Fruit fly (Drosophila melanogaster) whole organism, embryonic: ENCODE data around the gene CG17764.

ENCODE experiments used
- CG11695 ChIP-seq: fragments of 200-800 bp; sonication (Bioruptor generic); IDR thresholded peaks from 3 replicates; pipeline ENCODE4 v1.3.6; 2022; ENCODE audit warnings: missing biosample characterization, missing genetic modification characterization
- CG12391 ChIP-seq: fragments of 200-800 bp; sonication (Bioruptor generic); optimal IDR thresholded peaks from 3 replicates; lab custom pipeline; 2018; ENCODE audit warnings: missing biosample characterization, mild to moderate bottlenecking, missing genetic modification characterization, moderate library complexity
- CG14050 ChIP-seq: fragments of 200-800 bp; sonication (Bioruptor generic); IDR thresholded peaks from 3 replicates; pipeline ENCODE4 v1.3.6; 2022; ENCODE audit warnings: missing biosample characterization, missing genetic modification characterization
- CG1792 ChIP-seq: fragments of 200-800 bp; sonication (Bioruptor generic); optimal IDR thresholded peaks from 2 replicates; lab custom pipeline; 2016; ENCODE audit warnings: missing biosample characterization, missing genetic modification characterization
- CG2199 ChIP-seq: fragments of 200-800 bp; sonication (Bioruptor generic); IDR thresholded peaks from 3 replicates; pipeline ENCODE4 v1.3.6; 2022; ENCODE audit warnings: missing biosample characterization, missing genetic modification characterization
- CG3407 ChIP-seq: fragments of 200-800 bp; sonication (Bioruptor generic); optimal IDR thresholded peaks from 2 replicates; lab custom pipeline; 2018; ENCODE audit warnings: missing biosample characterization, mild to moderate bottlenecking, missing genetic modification characterization
- CG3995 ChIP-seq: fragments of 200-800 bp; sonication (Bioruptor generic); optimal IDR thresholded peaks from 3 replicates; lab custom pipeline; 2016; ENCODE audit warnings: missing biosample characterization, missing genetic modification characterization
- CG4424 ChIP-seq: fragments of 200-800 bp; sonication (Bioruptor generic); optimal IDR thresholded peaks from 3 replicates; lab custom pipeline; 2016; ENCODE audit warnings: missing biosample characterization, missing genetic modification characterization
- CG4707 ChIP-seq: fragments of 200-800 bp; sonication (Bioruptor generic); optimal IDR thresholded peaks from 2 replicates; lab custom pipeline; 2018; ENCODE audit warnings: missing biosample characterization, mild to moderate bottlenecking, missing genetic modification characterization, moderate library complexity
- CG6765 ChIP-seq: fragments of 200-800 bp; sonication (Bioruptor generic); optimal IDR thresholded peaks from 3 replicates; lab custom pipeline; 2017; ENCODE audit warnings: missing biosample characterization, mild to moderate bottlenecking, missing genetic modification characterization
- CG9727 ChIP-seq: fragments of 200-800 bp; sonication (Bioruptor generic); optimal IDR thresholded peaks from 3 replicates; lab custom pipeline; 2017; ENCODE audit warnings: missing biosample characterization, mild to moderate bottlenecking, missing genetic modification characterization
- CG9817 ChIP-seq: fragments of 200-800 bp; sonication (Bioruptor generic); optimal IDR thresholded peaks from 2 replicates; lab custom pipeline; 2018; ENCODE audit warnings: missing biosample characterization, mild to moderate bottlenecking, missing genetic modification characterization, moderate library complexity
- CkIIα-i1 ChIP-seq: fragments of 200-800 bp; sonication (Bioruptor generic); IDR thresholded peaks from 2 replicates; pipeline ENCODE4 v1.3.6; 2022; ENCODE audit warnings: missing biosample characterization, missing genetic modification characterization
- Dad ChIP-seq: fragments of 200-800 bp; sonication (Bioruptor generic); optimal IDR thresholded peaks from 3 replicates; lab custom pipeline; 2016; ENCODE audit warnings: missing biosample characterization, missing genetic modification characterization
- Doc3 ChIP-seq: fragments of 200-800 bp; sonication (Bioruptor generic); IDR thresholded peaks from 3 replicates; pipeline ENCODE4 v1.3.6; 2022; ENCODE audit warnings: missing biosample characterization, missing genetic modification characterization; ENCODE audit not compliant: partially characterized antibody
- Drgx ChIP-seq: fragments of 200-800 bp; sonication (Bioruptor generic); IDR thresholded peaks from 2 replicates; pipeline ENCODE4 v1.3.6; 2022; ENCODE audit warnings: missing biosample characterization, missing genetic modification characterization
- HLH54F ChIP-seq: fragments of 200-800 bp; sonication (Bioruptor generic); optimal IDR thresholded peaks from 3 replicates; lab custom pipeline; 2016; ENCODE audit warnings: missing biosample characterization, missing genetic modification characterization
- Hr51 ChIP-seq, 2 experiments: fragments of 200-800 bp; sonication (Bioruptor generic); optimal IDR thresholded peaks; 2 replicates in 1 of 2; 3 replicates in 1 of 2; lab custom pipeline; 2016 to 2018; ENCODE audit warnings: missing biosample characterization in 2 of 2, missing genetic modification characterization in 2 of 2, mild to moderate bottlenecking in 1 of 2, moderate library complexity in 1 of 2
- Hsf ChIP-seq: fragments of 200-800 bp; sonication (Bioruptor generic); optimal IDR thresholded peaks from 3 replicates; lab custom pipeline; 2016; ENCODE audit warnings: missing biosample characterization, missing genetic modification characterization
- MTF-1 ChIP-seq: fragments of 200-800 bp; sonication (Bioruptor generic); optimal IDR thresholded peaks from 2 replicates; lab custom pipeline; 2018; ENCODE audit warnings: missing biosample characterization, mild to moderate bottlenecking, missing genetic modification characterization, borderline replicate concordance
- Max ChIP-seq: fragments of 200-800 bp; sonication (Bioruptor generic); optimal IDR thresholded peaks from 2 replicates; lab custom pipeline; 2016; ENCODE audit warnings: missing biosample characterization, mild to moderate bottlenecking, missing genetic modification characterization
- Med ChIP-seq: fragments of 200-800 bp; sonication (Bioruptor generic); peaks from one replicate; lab custom pipeline; 2016; ENCODE audit warnings: missing biosample characterization, missing genetic modification characterization, mild to moderate bottlenecking, inconsistent platforms, moderate library complexity
- NK7.1 ChIP-seq: fragments of 200-800 bp; sonication (Bioruptor generic); optimal IDR thresholded peaks from 3 replicates; lab custom pipeline; 2016; ENCODE audit warnings: missing biosample characterization, missing genetic modification characterization
- NfI ChIP-seq: fragments of 200-800 bp; sonication (Bioruptor generic); optimal IDR thresholded peaks from 3 replicates; lab custom pipeline; 2018; ENCODE audit warnings: missing biosample characterization, mild to moderate bottlenecking, missing genetic modification characterization, moderate library complexity
- Rfx ChIP-seq: fragments of 200-800 bp; sonication (Bioruptor generic); IDR thresholded peaks from 2 replicates; pipeline ENCODE4 v1.3.6; 2022; ENCODE audit warnings: missing biosample characterization, missing genetic modification characterization
- Side ChIP-seq: fragments of 200-800 bp; sonication (Bioruptor generic); optimal IDR thresholded peaks from 2 replicates; lab custom pipeline; 2016; ENCODE audit warnings: missing biosample characterization, missing genetic modification characterization
- Vsx1 ChIP-seq: fragments of 200-800 bp; sonication (Bioruptor generic); optimal IDR thresholded peaks from 2 replicates; lab custom pipeline; 2017; ENCODE audit warnings: missing biosample characterization, mild to moderate bottlenecking, missing genetic modification characterization, missing genetic modification reagents
- ac ChIP-seq: fragments of 200-800 bp; sonication (Bioruptor generic); optimal IDR thresholded peaks from 3 replicates; lab custom pipeline; 2017; ENCODE audit warnings: missing biosample characterization, mild to moderate bottlenecking, missing genetic modification characterization
- ash1 ChIP-seq: fragments of 200-800 bp; sonication (Bioruptor generic); optimal IDR thresholded peaks from 2 replicates; lab custom pipeline; 2018; ENCODE audit warnings: missing biosample characterization, mild to moderate bottlenecking, missing genetic modification characterization
- chif ChIP-seq, 2 experiments: fragments of 200-800 bp; sonication (Bioruptor generic); optimal IDR thresholded peaks; 3 replicates each; lab custom pipeline; 2016; ENCODE audit warnings: missing biosample characterization in 2 of 2, missing genetic modification characterization in 2 of 2
- crol ChIP-seq: fragments of 200-800 bp; sonication (Bioruptor generic); IDR thresholded peaks from 2 replicates; pipeline ENCODE4 v1.3.6; 2022; ENCODE audit warnings: missing biosample characterization, missing genetic modification characterization
- danr ChIP-seq: fragments of 200-800 bp; sonication (Bioruptor generic); IDR thresholded peaks from 2 replicates; pipeline ENCODE4 v1.3.6; 2022; ENCODE audit warnings: missing biosample characterization, missing genetic modification characterization
- disco-r ChIP-seq: fragments of 200-800 bp; sonication (Bioruptor generic); optimal IDR thresholded peaks from 2 replicates; lab custom pipeline; 2016; ENCODE audit warnings: missing biosample characterization, missing genetic modification characterization
- exex ChIP-seq: fragments of 200-800 bp; sonication (Bioruptor generic); optimal IDR thresholded peaks from 4 replicates; lab custom pipeline; 2018; ENCODE audit warnings: missing biosample characterization, mild to moderate bottlenecking, missing genetic modification characterization, moderate library complexity
- fd102C ChIP-seq: fragments of 200-800 bp; sonication (Bioruptor generic); optimal IDR thresholded peaks from 2 replicates; lab custom pipeline; 2018; ENCODE audit warnings: missing biosample characterization, mild to moderate bottlenecking, missing genetic modification characterization, moderate library complexity
- gce ChIP-seq: fragments of 200-800 bp; sonication (Bioruptor generic); IDR thresholded peaks from 3 replicates; pipeline ENCODE4 v1.3.6; 2022; ENCODE audit warnings: missing biosample characterization, missing genetic modification characterization
- gsb ChIP-seq: fragments of 200-800 bp; sonication (Bioruptor generic); IDR thresholded peaks from 2 replicates; pipeline ENCODE4 v1.3.6; 2022; ENCODE audit warnings: missing biosample characterization, missing genetic modification characterization
- hbn ChIP-seq: fragments of 200-800 bp; sonication (Bioruptor generic); IDR thresholded peaks from 2 replicates; pipeline ENCODE4 v1.3.6; 2022; ENCODE audit warnings: missing biosample characterization, missing genetic modification characterization; ENCODE audit not compliant: partially characterized antibody
- hkb ChIP-seq, 2 experiments: fragments of 200-800 bp in 1 of 2; fragments of >200 bp in 1 of 2; sonication (Bioruptor generic) in 1 of 2; IDR thresholded peaks in 1 of 2; optimal IDR thresholded peaks in 1 of 2; 2 replicates each; pipeline versions ENCODE4 v1.3.6 to Lab custom; 2017 to 2022; ENCODE audit warnings: missing biosample characterization in 1 of 2, missing genetic modification characterization in 1 of 2
- ind ChIP-seq: fragments of 200-800 bp; sonication (Bioruptor generic); optimal IDR thresholded peaks from 3 replicates; lab custom pipeline; 2016; ENCODE audit warnings: missing biosample characterization, missing genetic modification characterization
- lbe ChIP-seq: fragments of 200-800 bp; sonication (Bioruptor generic); optimal IDR thresholded peaks from 2 replicates; lab custom pipeline; 2016; ENCODE audit warnings: missing biosample characterization, mild to moderate bottlenecking, missing genetic modification characterization
- lilli ChIP-seq: fragments of 200-800 bp; sonication (Bioruptor generic); optimal IDR thresholded peaks from 3 replicates; lab custom pipeline; 2016; ENCODE audit warnings: missing biosample characterization, missing genetic modification characterization
- luna ChIP-seq: fragments of 200-800 bp; sonication (Bioruptor generic); optimal IDR thresholded peaks from 2 replicates; lab custom pipeline; 2016; ENCODE audit warnings: missing biosample characterization, missing genetic modification characterization
- nau ChIP-seq: fragments of 200-800 bp; sonication (Bioruptor generic); optimal IDR thresholded peaks from 3 replicates; lab custom pipeline; 2017; ENCODE audit warnings: missing biosample characterization, mild to moderate bottlenecking, missing genetic modification characterization, missing genetic modification reagents
- nerfin-1 ChIP-seq: fragments of 200-800 bp; sonication (Bioruptor generic); optimal IDR thresholded peaks from 3 replicates; lab custom pipeline; 2019; ENCODE audit warnings: missing biosample characterization, mild to moderate bottlenecking, missing genetic modification characterization, moderate library complexity
- pb ChIP-seq: fragments of 200-800 bp; sonication (Bioruptor generic); optimal IDR thresholded peaks from 3 replicates; lab custom pipeline; 2016; ENCODE audit warnings: missing biosample characterization, missing genetic modification characterization
- prd ChIP-seq, 3 experiments: fragments of >200 bp in 2 of 3; fragments of 200-800 bp in 1 of 3; sonication (Bioruptor generic) in 1 of 3; optimal IDR thresholded peaks in 2 of 3; IDR thresholded peaks in 1 of 3; 2 replicates in 2 of 3; 3 replicates in 1 of 3; pipeline versions ENCODE4 v1.3.6 to Lab custom; 2017 to 2022; ENCODE audit warnings: missing biosample characterization in 1 of 3, missing genetic modification characterization in 1 of 3
- row ChIP-seq: fragments of 200-800 bp; sonication (Bioruptor generic); IDR thresholded peaks from 3 replicates; pipeline ENCODE4 v1.3.6; 2022; ENCODE audit warnings: missing biosample characterization, missing genetic modification characterization
- salm ChIP-seq: fragments of 200-800 bp; sonication (Bioruptor generic); optimal IDR thresholded peaks from 2 replicates; lab custom pipeline; 2018; ENCODE audit warnings: missing biosample characterization, mild to moderate bottlenecking, missing genetic modification characterization
- sim ChIP-seq: fragments of 200-800 bp; sonication (Bioruptor generic); IDR thresholded peaks from 2 replicates; pipeline ENCODE4 v1.3.6; 2022; ENCODE audit warnings: missing biosample characterization, missing genetic modification characterization

Gene CG17764

dm6 chrX:5311838-5312339 lies 4.7 kb upstream of the CG17764 start, which contains the start of the genes TrxT and dhd (continued):
- TF ChIP-seq CG6765 (GFP tag; lab: Kevin White, UChicago) (peak; percentile 36), salm (tag; lab: Kevin White, UChicago) (no peak), chif (GFP tag; optimal IDR thresholded peaks at IDR 0.05; lab: Kevin White, UChicago) (no peak), fd102C (GFP tag; lab: Kevin White, UChicago) (no peak), CG9817 (tag; lab: Kevin White, UChicago) (no peak), CG11695 (GFP tag; lab: Robert Waterston, UW) (no peak), Doc3 (GFP tag; lab: Robert Waterston, UW) (peak; percentile 42; the same call in 1 of the 3 replicates), Hr51 (GFP tag; optimal IDR thresholded peaks at IDR 0.05; lab: Kevin White, UChicago) (no peak), Hsf (GFP tag; lab: Kevin White, UChicago) (no peak), disco-r (GFP tag; lab: Kevin White, UChicago) (no peak), crol (GFP tag; lab: Robert Waterston, UW) (peak; percentile 64), sim (GFP tag; lab: Robert Waterston, UW) (no peak), CkIIα-i1 (GFP tag; lab: Robert Waterston, UW) (no peak), CG3407 (GFP tag; lab: Kevin White, UChicago) (no peak), nau (GFP tag; lab: Kevin White, UChicago) (no peak), Dad (no peak), CG14050 (GFP tag; lab: Robert Waterston, UW) (no peak), CG2199 (GFP tag; lab: Robert Waterston, UW) (no peak), Med (GFP tag; lab: Kevin White, UChicago) (peak; percentile 93), NK7.1 (no peak), Rfx (GFP tag; lab: Robert Waterston, UW) (peak; percentile 64), CG12391 (tag; lab: Kevin White, UChicago) (no peak), NfI (GFP tag; lab: Kevin White, UChicago) (peak; percentile 50), CG4707 (GFP tag; lab: Kevin White, UChicago) (peak; percentile 6), hkb (optimal IDR thresholded peaks at IDR 0.05; lab: Kevin White, UChicago) (no peak), hkb (GFP tag; IDR thresholded peaks at IDR 0.05; lab: Robert Waterston, UW) (peak; percentile 40; the same call in 1 of the 2 replicates), MTF-1 (GFP tag; lab: Kevin White, UChicago) (peak; percentile 33), lilli (GFP tag; lab: Kevin White, UChicago) (no peak), row (GFP tag; lab: Robert Waterston, UW) (peak; percentile 29; the same call in 1 of the 3 replicates), luna (GFP tag; lab: Kevin White, UChicago) (no peak), Max (GFP tag; lab: Kevin White, UChicago) (peak; percentile 6), Vsx1 (GFP tag; lab: Kevin White, UChicago) (no peak), hbn (GFP tag; lab: Robert Waterston, UW) (peak; percentile 46; the same call in 1 of the 2 replicates), ind (GFP tag; lab: Kevin White, UChicago) (peak; percentile 9), CG9727 (GFP tag; lab: Kevin White, UChicago) (peak; percentile 21), CG3995 (GFP tag; lab: Kevin White, UChicago) (no peak), gce (GFP tag; lab: Robert Waterston, UW) (no peak), prd (optimal IDR thresholded peaks at IDR 0.05; lab: Kevin White, UChicago) (no peak), prd (GFP tag; IDR thresholded peaks at IDR 0.05; lab: Robert Waterston, UW) (peak; percentile 39; the same call in 1 of the 3 replicates), ac (GFP tag; lab: Kevin White, UChicago) (no peak), Drgx (GFP tag; lab: Robert Waterston, UW) (peak; percentile 69), danr (GFP tag; lab: Robert Waterston, UW) (no peak), exex (tag; lab: Kevin White, UChicago) (no peak), lbe (GFP tag; lab: Kevin White, UChicago) (no peak), ash1 (GFP tag; lab: Kevin White, UChicago) (no peak), pb (peak; percentile 19), Side (GFP tag; lab: Kevin White, UChicago) (no peak), gsb (GFP tag; lab: Robert Waterston, UW) (no peak), HLH54F (GFP tag; lab: Kevin White, UChicago) (no peak), nerfin-1 (tag; lab: Kevin White, UChicago) (peak; percentile 1), CG1792 (GFP tag; lab: Kevin White, UChicago) (no peak), CG4424 (GFP tag; lab: Kevin White, UChicago) (no peak)
